Worm (Caenorhabditis elegans) whole organism, early embryonic: Measurements from ENCODE around the gene Y38H6C.21.
"Not testable (repeated sequence)": the region's sequence is repeated elsewhere in the genome, so short reads cannot be mapped to it uniquely, and the experiment has no call there.

Experiments used
- B0310.2 ChIP-seq: sonication (generic microtip); optimal IDR thresholded peaks from 2 replicates; lab custom pipeline; 2016; ENCODE audit warnings: mild to moderate bottlenecking, missing genetic modification characterization, missing compliant biosample characterization
- F13C5.2 ChIP-seq: sonication (generic microtip); optimal IDR thresholded peaks from 2 replicates; lab custom pipeline; 2017; ENCODE audit warnings: mild to moderate bottlenecking, missing genetic modification characterization, inconsistent platforms, missing compliant biosample characterization
- aly-1 ChIP-seq: sonication (generic microtip); optimal IDR thresholded peaks from 2 replicates; lab custom pipeline; 2016; ENCODE audit warnings: missing genetic modification characterization, missing compliant biosample characterization
- ama-1 ChIP-seq: fragments of 150-350 bp; optimal IDR thresholded peaks from 2 replicates; lab custom pipeline; 2014
- ceh-13 ChIP-seq: fragments of 200-800 bp; sonication (Bioruptor generic); optimal IDR thresholded peaks from 2 replicates; lab custom pipeline; 2018; ENCODE audit warnings: mild to moderate bottlenecking, missing genetic modification characterization, missing compliant biosample characterization
- ceh-36 ChIP-seq: sonication (generic microtip); optimal IDR thresholded peaks from 2 replicates; lab custom pipeline; 2016; ENCODE audit warnings: missing genetic modification characterization, inconsistent platforms, missing compliant biosample characterization
- ets-7 ChIP-seq: sonication (generic microtip); optimal IDR thresholded peaks from 2 replicates; lab custom pipeline; 2016; ENCODE audit warnings: missing genotype, missing genetic modification characterization, missing compliant biosample characterization
- flt-1 ChIP-seq: fragments of 200-800 bp; sonication (Bioruptor generic); IDR thresholded peaks from 2 replicates; pipeline ENCODE4 v1.3.6; 2022; ENCODE audit warnings: missing genetic modification characterization, missing compliant biosample characterization
- hmbx-1 ChIP-seq: sonication (generic microtip); optimal IDR thresholded peaks from 2 replicates; lab custom pipeline; 2016; ENCODE audit warnings: mild to moderate bottlenecking, missing genetic modification characterization, missing compliant biosample characterization
- hmg-4 ChIP-seq: fragments of 200-800 bp; sonication (Bioruptor generic); optimal IDR thresholded peaks from 2 replicates; lab custom pipeline; 2018; ENCODE audit warnings: mild to moderate bottlenecking, missing genetic modification characterization, missing compliant biosample characterization
- hnd-1 ChIP-seq: sonication (generic microtip); optimal IDR thresholded peaks from 2 replicates; lab custom pipeline; 2016; ENCODE audit warnings: missing genetic modification characterization, missing compliant biosample characterization
- pes-1 ChIP-seq: fragments of 200-800 bp; sonication (Bioruptor generic); IDR thresholded peaks from 2 replicates; pipeline ENCODE4 v1.3.6; 2022; ENCODE audit warnings: missing genetic modification reagents, missing genetic modification characterization, missing compliant biosample characterization
- scrt-1 ChIP-seq: fragments of 200-800 bp; sonication (Bioruptor generic); IDR thresholded peaks from 2 replicates; pipeline ENCODE4 v1.3.6; 2022; ENCODE audit warnings: missing genetic modification characterization, missing compliant biosample characterization
- sea-1 ChIP-seq: fragments of 200-800 bp; sonication (Bioruptor generic); conservative IDR thresholded peaks from 2 replicates; pipeline ENCODE4 v1.3.6; 2022; ENCODE audit warnings: missing genetic modification characterization, missing compliant biosample characterization
- tbx-11 ChIP-seq: fragments of 200-800 bp; sonication (Bioruptor generic); IDR thresholded peaks from 2 replicates; pipeline ENCODE4 v1.3.6; 2022; ENCODE audit warnings: missing genetic modification characterization, missing compliant biosample characterization
- tbx-37 ChIP-seq: fragments of 200-800 bp; sonication (Bioruptor generic); conservative IDR thresholded peaks from 2 replicates; pipeline ENCODE4 v1.3.6; 2022; ENCODE audit warnings: missing genetic modification reagents, missing genetic modification characterization, missing compliant biosample characterization
- tra-4 ChIP-seq: sonication (generic microtip); optimal IDR thresholded peaks from 2 replicates; lab custom pipeline; 2017; ENCODE audit warnings: missing genetic modification characterization, missing compliant biosample characterization

Gene Y38H6C.21

ce11 chrV:20568995-20569394 is 13.9 kb upstream of the Y38H6C.21 start, which contains the start of gene F26F2.4:
F26F2.4 (plus strand) TSS chrV:20569295.
- not testable (repeated sequence) for TF ChIP-seq hmbx-1 (tag; lab: Kevin White, UChicago); sea-1 (GFP tag; lab: Robert Waterston, UW); scrt-1

DNA sequence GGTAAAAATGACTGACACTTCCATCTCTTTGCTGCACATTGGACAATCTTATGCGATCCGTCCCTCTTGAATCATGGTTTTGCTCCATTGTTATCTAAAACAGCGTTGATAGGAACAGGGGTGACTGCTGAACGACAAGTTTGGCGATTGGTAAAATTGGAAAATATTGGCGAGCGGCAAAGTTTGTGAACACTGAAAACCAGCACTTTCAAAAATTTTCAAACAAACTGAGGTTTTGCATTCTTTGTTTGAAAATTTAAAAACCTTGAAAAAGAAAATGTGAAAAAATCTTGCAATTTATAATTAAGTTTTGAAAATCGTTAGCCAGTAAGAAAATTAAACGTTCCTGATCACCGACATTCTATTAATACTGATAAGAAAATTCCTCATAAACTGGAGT is 11.4 kb upstream of the Y38H6C.21 start, which contains the start of gene F26F2.3:
TSS of gene F26F2.3 (minus strand) at position 101 of the 400 bp plus-strand sequence.
- no peak for TF ChIP-seq ceh-36
- no peak for TF ChIP-seq tbx-11 (GFP tag; lab: Robert Waterston, UW)
- TF ChIP-seq scrt-1: no peak
- no peak for TF ChIP-seq ceh-13 (GFP tag; lab: Kevin White, UChicago)
- TF ChIP-seq F13C5.2 (tag; lab: Kevin White, UChicago): no peak
- TF ChIP-seq sea-1 (GFP tag; lab: Robert Waterston, UW): no peak
- TF ChIP-seq ama-1 (lab: Kevin White, UChicago): no peak
- TF ChIP-seq B0310.2 (tag; lab: Kevin White, UChicago): no peak
- TF ChIP-seq hmbx-1 (tag; lab: Kevin White, UChicago): no peak
- no peak for TF ChIP-seq flt-1 (GFP tag; lab: Robert Waterston, UW)
- no peak for TF ChIP-seq aly-1
- no peak for TF ChIP-seq ets-7 (tag; lab: Kevin White, UChicago)
- TF ChIP-seq tra-4 (tag; lab: Kevin White, UChicago): no peak
- TF ChIP-seq hnd-1: no peak
- TF ChIP-seq hmg-4 (GFP tag; lab: Kevin White, UChicago): no peak
- no peak for TF ChIP-seq pes-1
- TF ChIP-seq tbx-37 (GFP tag; lab: Robert Waterston, UW): no peak

DNA sequence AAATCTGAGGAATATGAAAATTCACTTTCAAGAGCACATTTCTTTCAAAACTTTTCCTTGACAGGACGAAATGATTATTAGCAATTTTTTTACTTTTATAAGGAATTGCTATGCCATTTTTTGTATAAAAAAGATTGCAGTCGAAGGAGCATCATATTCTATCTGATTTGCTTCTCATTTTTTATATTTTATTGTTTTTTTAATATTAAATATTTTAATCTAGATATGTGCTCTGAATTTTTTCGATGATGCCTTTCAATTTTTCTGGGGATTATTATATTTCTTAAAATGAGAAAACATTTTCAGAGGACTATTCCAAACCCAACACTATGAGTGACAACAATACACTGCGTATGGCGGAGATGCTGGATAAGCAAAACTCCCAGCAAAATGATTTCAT is 9.0 kb upstream of the Y38H6C.21 start, which contains the start of gene F26F2.13:
TSS of gene F26F2.13 (plus strand) at position 301 of the 400 bp plus-strand sequence.
- TF ChIP-seq scrt-1; ceh-36; hmg-4 (GFP tag; lab: Kevin White, UChicago): not testable (repeated sequence)

DNA sequence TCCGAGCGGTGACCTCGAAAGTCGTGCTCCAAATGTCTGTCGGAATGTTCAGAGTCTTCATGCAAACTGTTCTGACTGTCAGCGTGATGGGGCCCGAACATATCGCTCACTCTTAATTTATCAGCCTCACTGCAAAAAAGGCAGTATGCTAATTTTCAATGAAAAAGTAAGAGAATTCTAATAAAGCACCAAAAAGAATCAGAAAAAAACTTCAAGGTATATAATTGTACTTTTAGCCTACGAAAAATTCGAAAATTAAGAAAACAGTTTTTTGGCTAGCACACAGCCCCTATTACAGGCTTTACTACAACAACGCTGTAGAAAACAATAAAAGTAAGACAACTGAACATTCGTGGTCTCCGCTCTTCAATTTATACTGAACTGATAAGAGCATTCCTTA is 6.7 kb upstream of the Y38H6C.21 start, which contains the start of gene F26F2.1:
TSS of gene F26F2.1 (minus strand) at position 101 of the 400 bp plus-strand sequence.
- no peak for TF ChIP-seq ets-7 (tag; lab: Kevin White, UChicago)
- TF ChIP-seq aly-1: no peak
- TF ChIP-seq pes-1: no peak
- no peak for TF ChIP-seq F13C5.2 (tag; lab: Kevin White, UChicago)
- no peak for TF ChIP-seq sea-1 (GFP tag; lab: Robert Waterston, UW)
- TF ChIP-seq B0310.2 (tag; lab: Kevin White, UChicago): no peak
- no peak for TF ChIP-seq scrt-1
- no peak for TF ChIP-seq ceh-13 (GFP tag; lab: Kevin White, UChicago)

- TF ChIP-seq F13C5.2 (tag; lab: Kevin White, UChicago) (no peak), ceh-36 (no peak), sea-1 (GFP tag; lab: Robert Waterston, UW) (no peak), scrt-1 (no peak), hmbx-1 (tag; lab: Kevin White, UChicago) (no peak), ama-1 (lab: Kevin White, UChicago) (no peak), ets-7 (tag; lab: Kevin White, UChicago) (no peak), ceh-13 (GFP tag; lab: Kevin White, UChicago) (no peak), hnd-1 (no peak), hmg-4 (GFP tag; lab: Kevin White, UChicago) (no peak), pes-1 (no peak), B0310.2 (tag; lab: Kevin White, UChicago) (no peak), tbx-37 (GFP tag; lab: Robert Waterston, UW) (no peak), tra-4 (tag; lab: Kevin White, UChicago) (no peak), aly-1 (no peak), tbx-11 (GFP tag; lab: Robert Waterston, UW) (no peak), flt-1 (GFP tag; lab: Robert Waterston, UW) (no peak)
Observed at ce11 chrV:20558270-20558669, 3.2 kb upstream of the Y38H6C.21 start, which contains the start of gene abf-4. abf-4 (minus strand) TSS chrV:20558370.

ce11 chrV:20556260-20556659 is 1.2 kb upstream of the Y38H6C.21 start, which contains the start of gene Y38H6C.23:
Y38H6C.23 (minus strand) TSS chrV:20556360.
- TF ChIP-seq ama-1 (lab: Kevin White, UChicago): no peak
- no peak for TF ChIP-seq flt-1 (GFP tag; lab: Robert Waterston, UW)

DNA sequence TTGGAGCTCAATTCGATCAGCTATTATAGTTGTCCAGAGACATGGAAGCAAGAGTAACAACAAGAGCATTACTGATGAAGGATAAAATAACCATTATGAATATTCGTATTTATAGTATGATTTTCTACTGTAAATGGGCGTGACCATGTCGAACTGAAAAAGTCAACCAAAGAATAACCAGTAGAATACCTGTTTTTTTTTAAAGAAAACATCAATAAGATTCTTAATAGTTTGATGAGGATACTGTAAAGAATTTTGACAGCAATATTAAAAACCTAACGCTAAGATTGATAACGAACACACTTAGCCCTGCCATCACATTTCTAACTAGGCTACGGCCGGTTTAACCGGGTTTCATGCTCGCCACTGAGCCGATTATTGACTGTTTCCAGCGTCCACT is 2.1 kb downstream of the Y38H6C.21 start, which contains the start of gene vmo-1:
TSS of gene vmo-1 (minus strand) at position 101 of the 400 bp plus-strand sequence.
- TF ChIP-seq hmbx-1 (tag; lab: Kevin White, UChicago): no peak
- TF ChIP-seq scrt-1: no peak
- TF ChIP-seq ets-7 (tag; lab: Kevin White, UChicago): no peak
- TF ChIP-seq flt-1 (GFP tag; lab: Robert Waterston, UW): no peak
- no peak for TF ChIP-seq hmg-4 (GFP tag; lab: Kevin White, UChicago)
- no peak for TF ChIP-seq F13C5.2 (tag; lab: Kevin White, UChicago)
- no peak for TF ChIP-seq tbx-11 (GFP tag; lab: Robert Waterston, UW)
- no peak for TF ChIP-seq tra-4 (tag; lab: Kevin White, UChicago)
- no peak for TF ChIP-seq sea-1 (GFP tag; lab: Robert Waterston, UW)
- no peak for TF ChIP-seq tbx-37 (GFP tag; lab: Robert Waterston, UW)

DNA sequence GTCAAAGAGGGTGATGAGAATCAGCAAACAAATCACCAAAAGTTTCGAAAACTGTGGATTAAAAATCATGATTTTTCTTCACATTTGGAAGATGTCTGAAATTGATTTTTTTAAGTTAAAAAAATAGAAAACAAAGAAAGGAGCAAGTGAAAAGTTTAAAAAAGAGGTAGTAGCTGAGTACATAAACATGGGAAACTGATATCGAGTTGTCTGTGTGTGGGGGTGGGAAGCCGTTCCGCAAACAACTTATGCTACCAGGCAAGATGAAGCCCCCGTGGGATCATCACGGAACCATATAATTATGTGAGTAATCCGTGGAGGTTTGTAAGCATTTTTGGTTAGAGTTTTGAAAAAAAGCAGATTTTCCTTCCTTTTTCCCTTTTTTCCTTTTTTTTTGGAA is 4.0 kb downstream of the Y38H6C.21 start, which contains the start of gene Y38H6C.20:
TSS of gene Y38H6C.20 (minus strand) at position 101 of the 400 bp plus-strand sequence.
- TF ChIP-seq hnd-1: no peak
- TF ChIP-seq ceh-13 (GFP tag; lab: Kevin White, UChicago): no peak
- no peak for TF ChIP-seq ets-7 (tag; lab: Kevin White, UChicago)
- no peak for TF ChIP-seq scrt-1
- TF ChIP-seq aly-1: no peak
- no peak for TF ChIP-seq F13C5.2 (tag; lab: Kevin White, UChicago)
- TF ChIP-seq hmbx-1 (tag; lab: Kevin White, UChicago): no peak
- TF ChIP-seq tra-4 (tag; lab: Kevin White, UChicago): no peak
